Worm (Caenorhabditis elegans) whole organism, L1 larva: Measurements from ENCODE around the gene col-147.

Experiments
- C04F5.9 ChIP-seq: sonication (generic microtip); optimal IDR thresholded peaks from 2 replicates; lab custom pipeline; 2016; ENCODE audit warnings: missing genetic modification characterization, missing compliant biosample characterization
- C16A3.4 ChIP-seq: fragments of 150-350 bp; optimal IDR thresholded peaks from 2 replicates; lab custom pipeline; 2014; ENCODE audit warnings: missing biosample characterization, missing genetic modification characterization
- C34B4.2 ChIP-seq: sonication (generic microtip); optimal IDR thresholded peaks from 2 replicates; lab custom pipeline; 2017; ENCODE audit warnings: mild to moderate bottlenecking, missing genetic modification characterization, missing compliant biosample characterization
- blmp-1 ChIP-seq: fragments of 150-350 bp; optimal IDR thresholded peaks from 2 replicates; lab custom pipeline; 2014; ENCODE audit warnings: missing biosample characterization, missing genetic modification characterization
- ceh-82 ChIP-seq, 3 experiments: fragments of 150-350 bp in 1 of 3; sonication (generic microtip) in 2 of 3; optimal IDR thresholded peaks; 2 replicates each; lab custom pipeline; 2014 to 2017; ENCODE audit warnings: missing biosample characterization in 3 of 3, missing genetic modification characterization in 3 of 3
- ceh-90 ChIP-seq: sonication (generic microtip); optimal IDR thresholded peaks from 2 replicates; lab custom pipeline; 2016; ENCODE audit warnings: missing genetic modification characterization, missing compliant biosample characterization
- ces-1 ChIP-seq: fragments of 150-350 bp; optimal IDR thresholded peaks from 2 replicates; lab custom pipeline; 2014; ENCODE audit warnings: missing biosample characterization, missing genetic modification reagents, missing genetic modification characterization
- efl-1 ChIP-seq, 4 experiments: fragments of 150-350 bp; optimal IDR thresholded peaks in 3 of 4; peaks in 1 of 4; 1 replicate in 1 of 4; 2 replicates in 3 of 4; lab custom pipeline; 2014; ENCODE audit warnings: missing biosample characterization in 2 of 4, missing genetic modification characterization in 2 of 4, missing genetic modification reagents in 2 of 4
- egl-13 ChIP-seq: sonication (generic microtip); optimal IDR thresholded peaks from 2 replicates; lab custom pipeline; 2016; ENCODE audit warnings: missing genotype, missing genetic modification reagents, missing genetic modification characterization, missing compliant biosample characterization
- elt-3 ChIP-seq, 6 experiments: fragments of 150-350 bp in 1 of 6; sonication (generic microtip); optimal IDR thresholded peaks; 2 replicates each; lab custom pipeline; 2017 to 2018; ENCODE audit warnings: missing biosample characterization in 6 of 6, missing genetic modification characterization in 6 of 6, inconsistent platforms in 1 of 6
- fkh-10 ChIP-seq: sonication (generic microtip); optimal IDR thresholded peaks from 2 replicates; lab custom pipeline; 2017; ENCODE audit warnings: missing biosample characterization, missing genetic modification reagents, missing genetic modification characterization
- fkh-4 ChIP-seq: sonication (generic microtip); optimal IDR thresholded peaks from 2 replicates; lab custom pipeline; 2016; ENCODE audit warnings: missing compliant biosample characterization, missing genetic modification characterization, borderline replicate concordance
- grh-1 ChIP-seq: fragments of 200-800 bp; sonication (Bioruptor generic); IDR thresholded peaks from 2 replicates; pipeline ENCODE4 v1.3.6; 2022; ENCODE audit warnings: missing genetic modification reagents, missing genetic modification characterization, missing compliant biosample characterization
- hlh-17 ChIP-seq: fragments of 200-800 bp; sonication (Bioruptor generic); optimal IDR thresholded peaks from 2 replicates; lab custom pipeline; 2018; ENCODE audit warnings: missing genetic modification characterization, mild to moderate bottlenecking, missing compliant biosample characterization, moderate library complexity, borderline replicate concordance
- hlh-4 ChIP-seq: sonication (generic microtip); optimal IDR thresholded peaks from 2 replicates; lab custom pipeline; 2016; ENCODE audit warnings: mild to moderate bottlenecking, missing genetic modification characterization, missing compliant biosample characterization
- hpl-2 ChIP-seq: fragments of 150-350 bp; optimal IDR thresholded peaks from 2 replicates; lab custom pipeline; 2014; ENCODE audit warnings: missing biosample characterization, missing genetic modification reagents, missing genetic modification characterization
- lin-13 ChIP-seq: fragments of 150-350 bp; optimal IDR thresholded peaks from 2 replicates; lab custom pipeline; 2014; ENCODE audit warnings: missing biosample characterization, missing genetic modification reagents, missing genetic modification characterization
- lin-14 ChIP-seq: fragments of 200-800 bp; sonication (Bioruptor generic); optimal IDR thresholded peaks from 2 replicates; lab custom pipeline; 2018; ENCODE audit warnings: mild to moderate bottlenecking, missing genetic modification characterization, moderate library complexity, missing compliant biosample characterization
- lin-35 ChIP-seq, 2 experiments: fragments of 150-350 bp; optimal IDR thresholded peaks; 2 replicates each; lab custom pipeline; 2014; ENCODE audit warnings: missing biosample characterization in 2 of 2, missing genetic modification characterization in 2 of 2, missing genetic modification reagents in 2 of 2
- lir-3 ChIP-seq: sonication (generic microtip); optimal IDR thresholded peaks from 2 replicates; lab custom pipeline; 2016; ENCODE audit warnings: mild to moderate bottlenecking, missing genetic modification characterization, moderate library complexity, missing compliant biosample characterization; ENCODE audit not compliant: poor library complexity
- mep-1 ChIP-seq: fragments of 150-350 bp; optimal IDR thresholded peaks from 2 replicates; lab custom pipeline; 2014; ENCODE audit warnings: missing biosample characterization, missing genetic modification characterization
- nhr-12 ChIP-seq: sonication (generic microtip); optimal IDR thresholded peaks from 2 replicates; lab custom pipeline; 2017; ENCODE audit warnings: missing biosample characterization, missing genetic modification characterization
- nhr-19 ChIP-seq: fragments of 200-800 bp; sonication (Bioruptor generic); conservative IDR thresholded peaks from 2 replicates; pipeline ENCODE4 v1.3.6; 2022; ENCODE audit warnings: missing genetic modification characterization, missing compliant biosample characterization
- nhr-20 ChIP-seq: sonication (generic microtip); optimal IDR thresholded peaks from 2 replicates; lab custom pipeline; 2016; ENCODE audit warnings: mild to moderate bottlenecking, missing genetic modification characterization, missing compliant biosample characterization
- nhr-47 ChIP-seq: sonication (generic microtip); optimal IDR thresholded peaks from 2 replicates; lab custom pipeline; 2016; ENCODE audit warnings: mild to moderate bottlenecking, missing genetic modification characterization, moderate library complexity, missing compliant biosample characterization
- nhr-71 ChIP-seq: sonication (generic microtip); optimal IDR thresholded peaks from 2 replicates; lab custom pipeline; 2016; ENCODE audit warnings: mild to moderate bottlenecking, missing genetic modification characterization, moderate library complexity, missing compliant biosample characterization
- nhr-85 ChIP-seq: sonication (generic microtip); peaks from one replicate; lab custom pipeline; 2016; ENCODE audit warnings: missing genetic modification characterization, inconsistent platforms, missing compliant biosample characterization
- nhr-90 ChIP-seq: sonication (generic microtip); optimal IDR thresholded peaks from 2 replicates; lab custom pipeline; 2016; ENCODE audit warnings: mild to moderate bottlenecking, missing genetic modification characterization, missing compliant biosample characterization; ENCODE audit not compliant: poor library complexity
- pqm-1 ChIP-seq: sonication (generic microtip); optimal IDR thresholded peaks from 3 replicates; lab custom pipeline; 2017; ENCODE audit warnings: missing biosample characterization, missing genetic modification characterization
- rnt-1 ChIP-seq: sonication (generic microtip); optimal IDR thresholded peaks from 2 replicates; lab custom pipeline; 2016; ENCODE audit warnings: mild to moderate bottlenecking, missing genetic modification characterization, moderate library complexity, missing compliant biosample characterization
- skn-1 ChIP-seq: fragments of 150-350 bp; optimal IDR thresholded peaks from 2 replicates; lab custom pipeline; 2014; ENCODE audit warnings: missing biosample characterization, missing genetic modification characterization
- snu-23 ChIP-seq: sonication (generic microtip); optimal IDR thresholded peaks from 2 replicates; lab custom pipeline; 2016; ENCODE audit warnings: missing genetic modification characterization, missing compliant biosample characterization
- tbx-2 ChIP-seq: sonication (generic microtip); optimal IDR thresholded peaks from 2 replicates; lab custom pipeline; 2016; ENCODE audit warnings: missing genetic modification characterization, missing compliant biosample characterization
- tlp-1 ChIP-seq: fragments of 150-350 bp; optimal IDR thresholded peaks from 2 replicates; lab custom pipeline; 2014; ENCODE audit warnings: missing biosample characterization, missing genetic modification characterization
- unc-86 ChIP-seq: sonication (generic microtip); optimal IDR thresholded peaks from 2 replicates; lab custom pipeline; 2016; ENCODE audit warnings: missing genetic modification characterization, missing compliant biosample characterization
- unc-98 ChIP-seq: fragments of 200-800 bp; sonication (Bioruptor generic); IDR thresholded peaks from 2 replicates; pipeline ENCODE4 v1.3.6; 2022; ENCODE audit warnings: missing genetic modification characterization, missing compliant biosample characterization
- vab-15 ChIP-seq: sonication (generic microtip); optimal IDR thresholded peaks from 2 replicates; lab custom pipeline; 2017; ENCODE audit warnings: missing genotype, mild to moderate bottlenecking, missing genetic modification characterization, missing compliant biosample characterization
- zag-1 ChIP-seq: fragments of 150-350 bp; optimal IDR thresholded peaks from 2 replicates; lab custom pipeline; 2014; ENCODE audit warnings: missing biosample characterization, missing genetic modification characterization
- ztf-11 ChIP-seq, 2 experiments: sonication (generic microtip); optimal IDR thresholded peaks; 2 replicates each; lab custom pipeline; 2016 to 2017; ENCODE audit warnings: missing genetic modification characterization in 2 of 2, missing biosample characterization in 1 of 2, missing compliant biosample characterization in 1 of 2
- ztf-4 ChIP-seq: fragments of 150-350 bp; optimal IDR thresholded peaks from 2 replicates; lab custom pipeline; 2014; ENCODE audit warnings: missing biosample characterization, missing genetic modification characterization

Gene col-147

DNA sequence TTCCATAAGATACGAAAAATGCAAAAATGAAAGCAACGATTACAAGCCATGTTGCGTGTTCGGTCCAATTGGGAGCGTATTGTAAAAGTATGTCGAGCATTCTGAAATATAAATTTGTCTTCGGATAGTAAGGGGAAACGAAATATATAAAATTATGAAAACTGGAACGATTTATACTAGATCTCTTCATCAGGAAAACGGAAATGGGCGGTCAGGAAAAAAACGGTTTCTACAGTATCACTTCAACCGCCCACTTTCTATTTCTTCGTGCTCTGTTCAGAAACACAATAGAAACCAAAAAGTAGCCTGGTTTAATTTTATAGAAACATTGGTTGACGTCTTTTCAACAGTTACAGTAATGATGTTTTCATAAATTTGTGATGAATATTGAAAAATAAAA lies 28.4 kb upstream of the col-147 start, which contains the start of gene pitr-4:
Gene pitr-4 (minus strand): TSS at position 101 of the 400 bp plus-strand sequence.
- TF ChIP-seq tbx-2 = no peak

DNA sequence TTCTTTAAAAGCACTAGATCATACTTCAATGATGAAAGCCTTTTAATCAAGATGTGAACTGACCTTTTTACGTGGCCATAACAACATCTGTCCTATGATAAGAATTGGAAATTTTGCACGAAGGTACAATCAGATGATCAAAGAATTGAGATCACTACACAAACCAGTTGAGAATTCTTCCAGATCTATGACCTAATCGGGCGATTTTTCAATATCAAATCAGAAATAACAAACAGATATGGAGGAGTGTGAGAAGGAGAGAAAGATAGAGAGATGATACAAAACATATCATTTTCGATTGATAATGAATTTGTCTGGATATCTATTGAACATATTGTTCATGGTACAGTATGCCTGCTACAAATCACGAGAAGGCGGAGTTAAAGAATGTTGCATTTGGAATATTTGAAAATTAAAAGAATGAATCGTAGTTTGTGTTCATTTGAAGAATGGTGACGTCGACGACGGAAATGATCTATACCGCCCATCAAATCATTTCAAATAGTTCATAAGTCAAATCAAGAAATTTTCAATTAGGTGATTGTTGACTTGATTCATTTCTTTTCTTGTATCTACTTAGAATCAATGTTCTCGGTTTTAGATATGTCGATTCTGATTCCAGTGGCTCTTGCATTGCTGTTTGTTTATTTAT lies 21.1 kb upstream of the col-147 start, which contains the start of gene cyp-29A4:
Gene cyp-29A4 (plus strand): TSS at position 602 of the 652 bp plus-strand sequence.
- TF ChIP-seq elt-3 (tag; optimal IDR thresholded peaks at IDR 0.05; lab: Kevin White, UChicago) = peak; percentile 69 to 96 (median 92)
- TF ChIP-seq skn-1 = no peak
- TF ChIP-seq hpl-2 (GFP tag; lab: Kevin White, UChicago) = no peak
- TF ChIP-seq nhr-20 (tag; lab: Kevin White, UChicago) = peak; percentile 66
- TF ChIP-seq ces-1 = no peak
- TF ChIP-seq fkh-10 (GFP tag; lab: Kevin White, UChicago) = no peak
- no peak for TF ChIP-seq lir-3
- no peak for TF ChIP-seq nhr-12 (tag; lab: Kevin White, UChicago)
- peak in 1 of 2 experiments; percentile 29 for TF ChIP-seq lin-35 (GFP tag; optimal IDR thresholded peaks at IDR 0.05; lab: Kevin White, UChicago)
- no peak for TF ChIP-seq hlh-4 (tag; lab: Kevin White, UChicago)
- no peak for TF ChIP-seq ceh-90 (tag; lab: Kevin White, UChicago)
- peak; percentile 57 for TF ChIP-seq lin-14 (GFP tag; lab: Kevin White, UChicago)
- TF ChIP-seq mep-1 (tag; lab: Kevin White, UChicago) = no peak
- TF ChIP-seq vab-15 (tag; lab: Kevin White, UChicago) = peak; percentile 39
- no peak for TF ChIP-seq efl-1 (optimal IDR thresholded peaks at IDR 0.05; lab: Kevin White, UChicago)
- TF ChIP-seq efl-1 (GFP tag; optimal IDR thresholded peaks at IDR 0.05 in 1 of 2; lab: Kevin White, UChicago) = no peak
- TF ChIP-seq snu-23 (GFP tag; lab: Kevin White, UChicago) = peak; percentile 31
- TF ChIP-seq unc-98 (GFP tag; lab: Robert Waterston, UW) = no peak
- TF ChIP-seq grh-1 (GFP tag; lab: Robert Waterston, UW) = peak; percentile 68
- TF ChIP-seq nhr-19 (GFP tag; lab: Robert Waterston, UW) = peak; percentile 44
- peak; percentile 72 for TF ChIP-seq nhr-71 (tag; lab: Kevin White, UChicago)
- TF ChIP-seq ceh-82 (tag; optimal IDR thresholded peaks at IDR 0.05; lab: Kevin White, UChicago) = no peak
- TF ChIP-seq ztf-11 (tag; optimal IDR thresholded peaks at IDR 0.05; lab: Kevin White, UChicago) = no peak
- no peak for TF ChIP-seq C34B4.2 (tag; lab: Kevin White, UChicago)
- no peak for TF ChIP-seq C04F5.9 (tag; lab: Kevin White, UChicago)
- TF ChIP-seq tbx-2 = no peak
- TF ChIP-seq zag-1 (tag; lab: Kevin White, UChicago) = no peak
- no peak for TF ChIP-seq ztf-4 (tag; lab: Kevin White, UChicago)
- peak; percentile 89 for TF ChIP-seq nhr-85
- TF ChIP-seq blmp-1 (tag; lab: Kevin White, UChicago) = peak; percentile 58

DNA sequence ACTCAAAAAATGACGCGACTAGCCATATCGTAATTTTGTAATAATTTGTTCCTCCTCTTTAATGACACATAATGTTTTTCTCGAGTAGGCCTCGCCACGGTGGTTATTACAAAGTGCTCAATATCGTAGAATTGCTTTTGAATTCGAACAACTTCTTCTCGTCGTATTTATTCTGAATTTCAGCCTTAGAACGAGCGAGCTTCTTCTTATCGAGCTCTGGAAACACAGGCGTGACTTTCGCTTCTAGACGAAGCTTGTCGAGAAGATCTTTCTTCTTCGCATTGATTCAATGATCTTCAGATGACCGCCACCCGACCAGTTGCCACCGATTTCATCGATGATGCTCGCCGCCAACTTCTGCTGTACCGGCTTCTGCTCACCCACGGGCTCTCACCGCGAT lies 18.2 kb upstream of the col-147 start, which contains the start of gene T06E4.21:
Gene T06E4.21 (plus strand): TSS at position 301 of the 400 bp plus-strand sequence.
- no peak for TF ChIP-seq ceh-82 (tag; optimal IDR thresholded peaks at IDR 0.05; lab: Kevin White, UChicago)
- TF ChIP-seq unc-86 = no peak
- TF ChIP-seq nhr-90 (tag; lab: Kevin White, UChicago) = no peak
- TF ChIP-seq C16A3.4 (tag; lab: Kevin White, UChicago) = no peak
- no peak for TF ChIP-seq nhr-47 (tag; lab: Kevin White, UChicago)
- TF ChIP-seq egl-13 (tag; lab: Kevin White, UChicago) = no peak
- TF ChIP-seq ceh-90 (tag; lab: Kevin White, UChicago) = no peak
- TF ChIP-seq blmp-1 (tag; lab: Kevin White, UChicago) = no peak
- TF ChIP-seq pqm-1 (tag; lab: Kevin White, UChicago) = no peak
- no peak for TF ChIP-seq efl-1 (optimal IDR thresholded peaks at IDR 0.05; lab: Kevin White, UChicago)
- TF ChIP-seq efl-1 (GFP tag; optimal IDR thresholded peaks at IDR 0.05 in 1 of 2; lab: Kevin White, UChicago) = no peak
- TF ChIP-seq fkh-4 = no peak
- no peak for TF ChIP-seq hlh-17 (GFP tag; lab: Kevin White, UChicago)
- no peak for TF ChIP-seq lin-13 (GFP tag; lab: Kevin White, UChicago)
- no peak for TF ChIP-seq nhr-85
- no peak for TF ChIP-seq rnt-1
- TF ChIP-seq tlp-1 (tag; lab: Kevin White, UChicago) = no peak
- no peak for TF ChIP-seq nhr-19 (GFP tag; lab: Robert Waterston, UW)
